Worm (Caenorhabditis elegans): ENCODE measurements around the gene F16B12.1.

DNA sequence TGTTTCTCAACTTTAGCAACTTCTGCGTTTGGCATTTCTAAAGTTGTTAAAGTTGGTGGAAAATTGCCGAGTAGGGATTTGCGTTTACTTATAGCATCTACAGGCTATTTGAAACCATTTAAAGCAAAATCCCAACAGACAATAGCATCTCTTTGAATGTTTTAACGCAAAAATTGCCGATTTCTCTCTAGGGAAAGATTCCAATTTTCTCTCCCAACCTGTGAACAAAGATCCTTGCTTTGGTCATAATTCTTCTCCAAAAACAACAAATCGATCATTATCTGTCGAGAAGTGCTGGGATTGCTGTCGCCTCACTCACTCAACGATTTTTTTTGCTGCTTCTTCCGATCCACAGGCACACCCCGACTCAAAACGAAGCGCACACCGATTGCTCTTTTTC is 31.6 kb upstream of the F16B12.1 start:
- TF ChIP-seq F13C5.2 (tag; optimal IDR thresholded peaks at IDR 0.05) (no peak), B0310.2 (tag; optimal IDR thresholded peaks at IDR 0.05) (no peak), ama-1 (optimal IDR thresholded peaks at IDR 0.05) (no peak), ceh-36 (tag; optimal IDR thresholded peaks at IDR 0.05) (no peak), hnd-1 (tag; optimal IDR thresholded peaks at IDR 0.05) (no peak), sea-1 (GFP tag; conservative IDR thresholded peaks at IDR 0.05) (no peak), flt-1 (GFP tag; IDR thresholded peaks at IDR 0.05) (no peak), ceh-13 (GFP tag; optimal IDR thresholded peaks at IDR 0.05) (no peak), tra-4 (tag; optimal IDR thresholded peaks at IDR 0.05) (no peak)
